Worm (Caenorhabditis elegans): ENCODE results near the gene clc-23.

The clc-23 gene

DNA sequence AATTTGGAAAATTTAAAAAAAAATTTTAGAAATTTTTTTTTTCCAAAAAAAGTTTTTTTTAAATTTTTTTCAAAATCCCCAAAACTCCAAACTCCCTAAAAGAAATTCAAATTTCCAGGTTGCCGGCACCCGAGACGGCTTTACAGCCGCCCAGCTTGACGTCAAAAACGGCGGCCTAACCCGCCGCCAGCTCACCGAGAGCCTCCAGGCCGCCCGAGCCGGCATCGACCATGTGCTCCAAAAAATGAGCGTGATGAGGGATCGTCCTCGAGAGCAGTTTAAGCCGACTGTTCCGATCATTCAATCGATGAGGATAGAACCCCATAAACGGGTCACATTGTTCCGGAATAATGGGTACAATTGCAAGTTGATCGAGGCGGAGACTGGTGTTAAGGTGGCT lies 23.0 kb downstream of the clc-23 start:
- TF ChIP-seq egl-27 (tag; optimal IDR thresholded peaks at IDR 0.05), result no peak
- no peak for TF ChIP-seq unc-55 (GFP tag; optimal IDR thresholded peaks at IDR 0.05)
- TF ChIP-seq ceh-16 (tag; optimal IDR thresholded peaks at IDR 0.05), result no peak
- no peak for TF ChIP-seq peb-1 (tag; optimal IDR thresholded peaks at IDR 0.05)
- TF ChIP-seq lin-39 (tag; optimal IDR thresholded peaks at IDR 0.05), result no peak
- TF ChIP-seq alr-1 (tag; optimal IDR thresholded peaks at IDR 0.05), result no peak
- no peak for TF ChIP-seq elt-1 (tag; optimal IDR thresholded peaks at IDR 0.05)
- TF ChIP-seq sem-4 (tag; optimal IDR thresholded peaks at IDR 0.05), result no peak
- TF ChIP-seq ztf-11 (tag; optimal IDR thresholded peaks at IDR 0.05), result no peak
- TF ChIP-seq unc-62 (GFP tag; optimal IDR thresholded peaks at IDR 0.05), result no peak
- no peak for TF ChIP-seq nhr-12 (tag; optimal IDR thresholded peaks at IDR 0.05)

ce11 chrIII:1051877-1052276 lies 31.1 kb downstream of the clc-23 start:
- TF ChIP-seq unc-39 (tag; optimal IDR thresholded peaks at IDR 0.05), result no peak
- no peak for TF ChIP-seq lsy-2 (tag; optimal IDR thresholded peaks at IDR 0.05)
- TF ChIP-seq ceh-16 (tag; optimal IDR thresholded peaks at IDR 0.05), result no peak
- no peak for TF ChIP-seq ztf-11 (tag; optimal IDR thresholded peaks at IDR 0.05)
- no peak for TF ChIP-seq unc-62 (GFP tag; optimal IDR thresholded peaks at IDR 0.05)
- TF ChIP-seq nhr-77 (tag; optimal IDR thresholded peaks at IDR 0.05), result no peak
- no peak for TF ChIP-seq nhr-10 (tag; optimal IDR thresholded peaks at IDR 0.05)
- TF ChIP-seq sma-9 (GFP tag; optimal IDR thresholded peaks at IDR 0.05), result no peak
- no peak for TF ChIP-seq sma-9 (tag; optimal IDR thresholded peaks at IDR 0.05)
- no peak for TF ChIP-seq unc-55 (GFP tag; optimal IDR thresholded peaks at IDR 0.05)
- no peak for TF ChIP-seq nhr-25 (tag; optimal IDR thresholded peaks at IDR 0.05)
- TF ChIP-seq snpc-4 (tag; optimal IDR thresholded peaks at IDR 0.05), result no peak
- no peak for TF ChIP-seq R02D3.7 (tag; optimal IDR thresholded peaks at IDR 0.05)
- no peak for TF ChIP-seq ztf-4 (tag; optimal IDR thresholded peaks at IDR 0.05)
- no peak for TF ChIP-seq F13H6.1 (tag; optimal IDR thresholded peaks at IDR 0.05)
- no peak for TF ChIP-seq nhr-11 (tag; optimal IDR thresholded peaks at IDR 0.05)
- TF ChIP-seq gmeb-1 (tag; optimal IDR thresholded peaks at IDR 0.05), result no peak

ce11 chrIII:1052291-1052690 lies 31.5 kb downstream of the clc-23 start:
- no peak for TF ChIP-seq egl-27 (tag; optimal IDR thresholded peaks at IDR 0.05)
- TF ChIP-seq peb-1 (tag; optimal IDR thresholded peaks at IDR 0.05), result no peak
- TF ChIP-seq lsy-2 (tag; optimal IDR thresholded peaks at IDR 0.05), result no peak
- TF ChIP-seq ceh-16 (tag; optimal IDR thresholded peaks at IDR 0.05), result no peak
- TF ChIP-seq zag-1 (tag; optimal IDR thresholded peaks at IDR 0.05), result no peak
- TF ChIP-seq R02D3.7 (tag; optimal IDR thresholded peaks at IDR 0.05), result no peak
- TF ChIP-seq unc-39 (tag; optimal IDR thresholded peaks at IDR 0.05), result no peak
- TF ChIP-seq aly-2 (tag; optimal IDR thresholded peaks at IDR 0.05), result no peak

- TF ChIP-seq gmeb-1 (tag; optimal IDR thresholded peaks at IDR 0.05), result no peak
- peak; percentile 3 for TF ChIP-seq nhr-25 (tag; optimal IDR thresholded peaks at IDR 0.05)
Observed at ce11 chrIII:1053067-1053466, 32.3 kb downstream of the clc-23 start, which contains the start of gene fbxo-11.2. fbxo-11.2 (minus strand) TSS chrIII:1053242.

- no peak for TF ChIP-seq unc-39 (tag; optimal IDR thresholded peaks at IDR 0.05)
- no peak for TF ChIP-seq sem-4 (tag; optimal IDR thresholded peaks at IDR 0.05)
- no peak for TF ChIP-seq ceh-16 (tag; optimal IDR thresholded peaks at IDR 0.05)
- no peak for TF ChIP-seq nhr-21 (tag; optimal IDR thresholded peaks at IDR 0.05)
- TF ChIP-seq lsy-2 (tag; optimal IDR thresholded peaks at IDR 0.05), result no peak
- no peak for TF ChIP-seq fos-1 (tag; optimal IDR thresholded peaks at IDR 0.05)
- TF ChIP-seq dmd-4 (tag; optimal IDR thresholded peaks at IDR 0.05), result no peak
- no peak for TF ChIP-seq nhr-23 (tag; optimal IDR thresholded peaks at IDR 0.05)
- no peak for TF ChIP-seq C34F6.9 (tag; optimal IDR thresholded peaks at IDR 0.05)
- no peak for TF ChIP-seq nhr-237 (tag; optimal IDR thresholded peaks at IDR 0.05)
Observed at ce11 chrIII:1054096-1054495, 33.3 kb downstream of the clc-23 start.

DNA sequence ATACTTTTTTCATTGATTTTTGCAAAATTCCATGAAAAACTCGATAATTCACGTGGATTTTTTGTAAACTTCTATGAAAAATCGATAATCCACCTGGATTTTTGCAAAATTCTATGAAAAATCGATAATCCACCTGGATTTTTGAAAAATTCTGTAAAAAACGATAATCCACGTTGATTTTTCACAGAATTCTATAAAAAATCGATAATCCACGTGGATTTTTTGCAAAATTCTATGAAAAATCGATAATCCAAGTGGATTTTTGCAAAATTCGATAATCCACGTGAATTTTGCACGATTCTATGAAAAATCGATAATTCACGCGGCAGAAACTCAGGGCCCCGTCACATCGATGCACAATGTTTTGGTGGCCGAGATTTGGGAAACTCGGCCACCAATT lies 37.3 kb downstream of the clc-23 start:
- TF ChIP-seq aly-2 (tag; optimal IDR thresholded peaks at IDR 0.05) (no peak), gmeb-1 (tag; optimal IDR thresholded peaks at IDR 0.05) (no peak), R02D3.7 (tag; optimal IDR thresholded peaks at IDR 0.05) (no peak), lsy-2 (tag; optimal IDR thresholded peaks at IDR 0.05) (no peak), unc-55 (GFP tag; optimal IDR thresholded peaks at IDR 0.05) (no peak), C34F6.9 (tag; optimal IDR thresholded peaks at IDR 0.05) (no peak), crh-2 (tag; optimal IDR thresholded peaks at IDR 0.05) (no peak), alr-1 (tag; optimal IDR thresholded peaks at IDR 0.05) (no peak), ztf-1 (GFP tag; conservative IDR thresholded peaks at IDR 0.05) (no peak), fos-1 (tag; optimal IDR thresholded peaks at IDR 0.05) (no peak)

Measured in whole organism, L2 larva.